Fruit fly (Drosophila melanogaster): ENCODE measurements around the gene CG16985.

CG16985 gene

dm6 chr3L:2585794-2586741 lies 13.0 kb upstream of the CG16985 start, which contains the start of gene msn:
TSS of gene msn (minus strand) at chr3L:2586540.
- TF ChIP-seq Crg-1 (GFP tag; optimal IDR thresholded peaks at IDR 0.05) (no peak), kay (GFP tag; ENCODE audit: borderline replicate concordance) (no peak), toe (GFP tag; optimal IDR thresholded peaks at IDR 0.05) (no peak), CG7101 (tag; optimal IDR thresholded peaks at IDR 0.05) (peak; percentile 5), CG12768 (GFP tag; optimal IDR thresholded peaks at IDR 0.05) (peak; percentile 27), CG7045 (GFP tag; optimal IDR thresholded peaks at IDR 0.05) (no peak), CG5204 (GFP tag; optimal IDR thresholded peaks at IDR 0.05) (no peak), cic (GFP tag; optimal IDR thresholded peaks at IDR 0.05) (peak; percentile 58), bab1 (GFP tag; optimal IDR thresholded peaks at IDR 0.05) (peak; percentile 65), Hr96 (GFP tag; optimal IDR thresholded peaks at IDR 0.05) (no peak), CG33017 (tag; optimal IDR thresholded peaks at IDR 0.05) (no peak), pad (GFP tag; optimal IDR thresholded peaks at IDR 0.05) (no peak), ovo (GFP tag; optimal IDR thresholded peaks at IDR 0.05) (no peak), CG1620 (GFP tag; optimal IDR thresholded peaks at IDR 0.05) (peak; percentile 55), CG11617 (GFP tag; optimal IDR thresholded peaks at IDR 0.05) (no peak), Clk (GFP tag; optimal IDR thresholded peaks at IDR 0.05) (no peak), Mnt (GFP tag; optimal IDR thresholded peaks at IDR 0.05) (peak; percentile 56), cnc (optimal IDR thresholded peaks at IDR 0.05) (no peak), CG14711 (tag; optimal IDR thresholded peaks at IDR 0.05) (peak; percentile 26), tj (GFP tag; optimal IDR thresholded peaks at IDR 0.05) (peak; percentile 75)

dm6 chr3L:2586804-2587561 lies 12.1 kb upstream of the CG16985 start, which contains the start of gene RpL8:
TSS of gene RpL8 (plus strand) at chr3L:2587456.
- TF ChIP-seq CG14711 (tag; optimal IDR thresholded peaks at IDR 0.05): peak; percentile 68
- TF ChIP-seq CG1620 (GFP tag; optimal IDR thresholded peaks at IDR 0.05): peak; percentile 89
- TF ChIP-seq tj (GFP tag; optimal IDR thresholded peaks at IDR 0.05): peak; percentile 78
- peak; percentile 80 for TF ChIP-seq Crg-1 (GFP tag; optimal IDR thresholded peaks at IDR 0.05)
- peak; percentile 77 for TF ChIP-seq CG33017 (tag; optimal IDR thresholded peaks at IDR 0.05)
- peak; percentile 88 for TF ChIP-seq bab1 (GFP tag; optimal IDR thresholded peaks at IDR 0.05)
- peak; percentile 89 for TF ChIP-seq CG11617 (GFP tag; optimal IDR thresholded peaks at IDR 0.05)
- TF ChIP-seq CG7101 (tag; optimal IDR thresholded peaks at IDR 0.05): peak; percentile 83
- peak; percentile 49 for TF ChIP-seq cic (GFP tag; optimal IDR thresholded peaks at IDR 0.05)
- peak; percentile 70 for TF ChIP-seq toe (GFP tag; optimal IDR thresholded peaks at IDR 0.05)
- TF ChIP-seq CG12768 (GFP tag; optimal IDR thresholded peaks at IDR 0.05): peak; percentile 89
- peak; percentile 80 for TF ChIP-seq CG7045 (GFP tag; optimal IDR thresholded peaks at IDR 0.05)
- peak; percentile 70 for TF ChIP-seq pad (GFP tag; optimal IDR thresholded peaks at IDR 0.05)
- TF ChIP-seq CG5204 (GFP tag; optimal IDR thresholded peaks at IDR 0.05): no peak
- peak; percentile 88 for TF ChIP-seq Hr96 (GFP tag; optimal IDR thresholded peaks at IDR 0.05)
- TF ChIP-seq cnc (optimal IDR thresholded peaks at IDR 0.05): no peak
- peak; percentile 49 for TF ChIP-seq Clk (GFP tag; optimal IDR thresholded peaks at IDR 0.05)
- TF ChIP-seq kay (GFP tag; ENCODE audit: borderline replicate concordance): peak; percentile 67
- peak; percentile 76 for TF ChIP-seq ovo (GFP tag; optimal IDR thresholded peaks at IDR 0.05)
- peak; percentile 96 for TF ChIP-seq Mnt (GFP tag; optimal IDR thresholded peaks at IDR 0.05)

dm6 chr3L:2587562-2587918 lies 11.6 kb upstream of the CG16985 start:
- TF ChIP-seq Mnt (GFP tag; optimal IDR thresholded peaks at IDR 0.05) (peak; percentile 31), toe (GFP tag; optimal IDR thresholded peaks at IDR 0.05) (no peak)

dm6 chr3L:2588306-2588705 lies 10.8 kb upstream of the CG16985 start:
- no peak for TF ChIP-seq CG12768 (GFP tag; optimal IDR thresholded peaks at IDR 0.05)
- no peak for TF ChIP-seq ovo (GFP tag; optimal IDR thresholded peaks at IDR 0.05)
- no peak for TF ChIP-seq CG7101 (tag; optimal IDR thresholded peaks at IDR 0.05)
- no peak for TF ChIP-seq kay (GFP tag; ENCODE audit: borderline replicate concordance)
- no peak for TF ChIP-seq Crg-1 (GFP tag; optimal IDR thresholded peaks at IDR 0.05)
- no peak for TF ChIP-seq cic (GFP tag; optimal IDR thresholded peaks at IDR 0.05)
- TF ChIP-seq bab1 (GFP tag; optimal IDR thresholded peaks at IDR 0.05): no peak
- no peak for TF ChIP-seq tj (GFP tag; optimal IDR thresholded peaks at IDR 0.05)

- TF ChIP-seq Clk (GFP tag; optimal IDR thresholded peaks at IDR 0.05): peak; percentile 56
- TF ChIP-seq kay (GFP tag; ENCODE audit: borderline replicate concordance): no peak
- peak; percentile 75 for TF ChIP-seq CG7101 (tag; optimal IDR thresholded peaks at IDR 0.05)
- peak; percentile 27 for TF ChIP-seq CG33017 (tag; optimal IDR thresholded peaks at IDR 0.05)
- peak; percentile 53 for TF ChIP-seq pad (GFP tag; optimal IDR thresholded peaks at IDR 0.05)
- TF ChIP-seq Hr96 (GFP tag; optimal IDR thresholded peaks at IDR 0.05): peak; percentile 30
- TF ChIP-seq tj (GFP tag; optimal IDR thresholded peaks at IDR 0.05): no peak
- TF ChIP-seq toe (GFP tag; optimal IDR thresholded peaks at IDR 0.05): peak; percentile 81
- peak; percentile 72 for TF ChIP-seq Mnt (GFP tag; optimal IDR thresholded peaks at IDR 0.05)
- peak; percentile 49 for TF ChIP-seq CG7045 (GFP tag; optimal IDR thresholded peaks at IDR 0.05)
- peak; percentile 49 for TF ChIP-seq CG11617 (GFP tag; optimal IDR thresholded peaks at IDR 0.05)
- TF ChIP-seq cic (GFP tag; optimal IDR thresholded peaks at IDR 0.05): no peak
- TF ChIP-seq bab1 (GFP tag; optimal IDR thresholded peaks at IDR 0.05): peak; percentile 56
- TF ChIP-seq CG14711 (tag; optimal IDR thresholded peaks at IDR 0.05): peak; percentile 54
- no peak for TF ChIP-seq CG5204 (GFP tag; optimal IDR thresholded peaks at IDR 0.05)
- no peak for TF ChIP-seq cnc (optimal IDR thresholded peaks at IDR 0.05)
- peak; percentile 69 for TF ChIP-seq ovo (GFP tag; optimal IDR thresholded peaks at IDR 0.05)
- TF ChIP-seq CG12768 (GFP tag; optimal IDR thresholded peaks at IDR 0.05): peak; percentile 4
- TF ChIP-seq CG1620 (GFP tag; optimal IDR thresholded peaks at IDR 0.05): peak; percentile 84
- peak; percentile 76 for TF ChIP-seq Crg-1 (GFP tag; optimal IDR thresholded peaks at IDR 0.05)
Measured at dm6 chr3L:2589167-2589910, 9.8 kb upstream of the CG16985 start, which contains the start of gene dos. TSS of gene dos (plus strand) at chr3L:2589414.
